Fruit fly (Drosophila melanogaster): ENCODE measurements around the gene CG17721.
A peak's percentile ranks its signal among the peaks of the same experiment; 100 is the strongest.

Gene CG17721

dm6 chr3R:11200042-11200884 is 34.7 kb upstream of the CG17721 start (continued):
- TF ChIP-seq Jarid2 (GFP tag; optimal IDR thresholded peaks at IDR 0.05) = peak; percentile 35
- TF ChIP-seq HmgZ (tag; optimal IDR thresholded peaks at IDR 0.05) = peak; percentile 48
- TF ChIP-seq sug (tag; optimal IDR thresholded peaks at IDR 0.05) = peak; percentile 85
- no peak for TF ChIP-seq ken (GFP tag; IDR thresholded peaks at IDR 0.05)
- peak; percentile 46 for TF ChIP-seq ATbp (GFP tag; optimal IDR thresholded peaks at IDR 0.05)
- no peak for TF ChIP-seq Abd-B (GFP tag; optimal IDR thresholded peaks at IDR 0.05)
- no peak for TF ChIP-seq ap (GFP tag; IDR thresholded peaks at IDR 0.05)
- TF ChIP-seq abd-A (tag; optimal IDR thresholded peaks at IDR 0.05) = no peak
- peak; percentile 30 for TF ChIP-seq Sox100B (GFP tag; optimal IDR thresholded peaks at IDR 0.05)

DNA sequence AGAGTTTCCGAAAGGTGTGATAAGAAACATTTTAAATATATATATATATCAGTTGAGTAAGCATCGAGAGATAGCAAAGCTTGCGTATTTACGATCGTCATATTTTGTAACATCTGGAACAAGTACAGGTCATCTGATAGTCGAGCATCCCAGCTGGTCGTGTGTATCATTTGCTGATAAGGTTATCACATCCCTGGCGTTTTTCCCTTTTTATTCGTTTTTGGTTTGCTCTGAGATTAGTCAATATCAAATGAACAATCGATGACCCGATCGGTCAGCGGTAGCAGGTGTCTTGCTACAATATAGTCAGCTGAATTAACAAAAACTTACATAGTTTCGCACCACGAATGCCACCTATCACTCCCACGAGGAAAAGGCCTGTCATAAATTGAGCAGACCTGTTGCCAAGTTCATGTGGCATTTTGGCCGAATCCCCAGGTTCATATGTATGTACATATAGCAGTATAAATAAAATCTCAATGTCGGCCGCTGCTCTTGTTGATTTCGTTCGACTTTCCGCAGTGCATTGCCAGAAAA is 34.0 kb upstream of the CG17721 start:
- TF ChIP-seq CG31365 (tag; optimal IDR thresholded peaks at IDR 0.05) (no peak), Abd-B (GFP tag; optimal IDR thresholded peaks at IDR 0.05) (peak; percentile 40), Ptx1 (GFP tag; IDR thresholded peaks at IDR 0.05) (peak; percentile 66), CG12236 (GFP tag; optimal IDR thresholded peaks at IDR 0.05) (no peak), Antp (GFP tag; optimal IDR thresholded peaks at IDR 0.05) (no peak), CG18011 (GFP tag; optimal IDR thresholded peaks at IDR 0.05) (no peak), en (GFP tag; optimal IDR thresholded peaks at IDR 0.05) (no peak), CG9797 (GFP tag; optimal IDR thresholded peaks at IDR 0.05) (no peak), CG2199 (GFP tag; IDR thresholded peaks at IDR 0.05) (no peak), CG12104 (GFP tag; optimal IDR thresholded peaks at IDR 0.05) (peak; percentile 51), CG10321 (GFP tag; IDR thresholded peaks at IDR 0.05) (no peak), jumu (GFP tag; optimal IDR thresholded peaks at IDR 0.05) (no peak), Ets65A (GFP tag) (no peak), CG4360 (GFP tag; IDR thresholded peaks at IDR 0.05) (no peak), CG3995 (GFP tag; optimal IDR thresholded peaks at IDR 0.05) (peak; percentile 35), CG2116 (GFP tag; optimal IDR thresholded peaks at IDR 0.05) (peak; percentile 14), vvl (GFP tag; IDR thresholded peaks at IDR 0.05) (peak; percentile 68), CG30431 (GFP tag; optimal IDR thresholded peaks at IDR 0.05) (no peak), crp (GFP tag; optimal IDR thresholded peaks at IDR 0.05) (no peak), CG2889 (GFP tag; IDR thresholded peaks at IDR 0.05) (no peak), dimm (GFP tag; IDR thresholded peaks at IDR 0.05) (no peak), slp2 (GFP tag; optimal IDR thresholded peaks at IDR 0.05) (no peak), CG15514 (GFP tag; optimal IDR thresholded peaks at IDR 0.05) (peak; percentile 54), CG12744 (GFP tag; optimal IDR thresholded peaks at IDR 0.05) (no peak), ap (GFP tag; IDR thresholded peaks at IDR 0.05) (no peak), CG12769 (tag; optimal IDR thresholded peaks at IDR 0.05) (peak; percentile 48), CG3847 (GFP tag; IDR thresholded peaks at IDR 0.05) (peak; percentile 40), H2.0 (GFP tag; IDR thresholded peaks at IDR 0.05) (peak; percentile 47), gem (tag; optimal IDR thresholded peaks at IDR 0.05) (peak; percentile 82), gsb-n (tag; optimal IDR thresholded peaks at IDR 0.05) (no peak), grn (GFP tag; optimal IDR thresholded peaks at IDR 0.05) (peak; percentile 4), stwl (tag; optimal IDR thresholded peaks at IDR 0.05) (no peak), CG1792 (GFP tag; optimal IDR thresholded peaks at IDR 0.05) (no peak), CG8944 (GFP tag; optimal IDR thresholded peaks at IDR 0.05) (no peak), CoRest (tag; optimal IDR thresholded peaks at IDR 0.05) (peak; percentile 62), CG4328 (GFP tag; optimal IDR thresholded peaks at IDR 0.05) (no peak), CG7839 (tag; optimal IDR thresholded peaks at IDR 0.05) (peak; percentile 79), CG12299 (tag; optimal IDR thresholded peaks at IDR 0.05) (no peak), zfh2 (GFP tag; optimal IDR thresholded peaks at IDR 0.05) (peak; percentile 28), CG15073 (GFP tag; optimal IDR thresholded peaks at IDR 0.05) (no peak), dati (GFP tag; IDR thresholded peaks at IDR 0.05) (no peak)
